Worm (Caenorhabditis elegans): Measurements from ENCODE around the gene C35D10.3.

ce11 chrIII:4849739-4850138 lies 19.0 kb upstream of the C35D10.3 start, which contains the start of gene nonu-1:
- no peak for TF ChIP-seq ztf-29 (GFP tag; IDR thresholded peaks at IDR 0.05)
- no peak for TF ChIP-seq flt-1 (GFP tag; IDR thresholded peaks at IDR 0.05)
- TF ChIP-seq tab-1 (GFP tag; IDR thresholded peaks at IDR 0.05), result no peak
- TF ChIP-seq ztf-23 (GFP tag; IDR thresholded peaks at IDR 0.05), result no peak

All from whole organism, midembryonic.